Fruit fly (Drosophila melanogaster): ENCODE measurements around the gene Fad2.

DNA sequence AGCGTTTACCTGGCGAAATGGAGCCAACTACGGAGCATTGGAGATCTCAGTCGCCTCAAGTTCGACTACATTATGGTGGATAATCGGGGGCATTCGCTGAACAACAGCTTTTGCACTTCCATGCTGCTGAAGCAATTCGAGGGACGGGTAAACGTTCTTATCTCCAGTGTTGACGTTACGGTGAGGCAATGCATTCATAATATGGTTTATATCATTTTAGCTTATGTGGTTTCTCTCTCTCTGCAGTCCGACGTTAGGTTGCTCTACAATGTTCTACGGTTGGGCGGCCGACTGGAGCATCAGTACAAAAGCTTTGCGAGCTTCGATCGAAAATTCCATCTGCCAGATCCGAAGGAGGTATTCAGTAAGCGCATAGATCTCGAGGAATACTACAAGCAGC lies 42.5 kb downstream of the Fad2 start:
- TF ChIP-seq CG8478 (optimal IDR thresholded peaks at IDR 0.05) (no peak), CTCF (optimal IDR thresholded peaks at IDR 0.05) (no peak)

Data from S2 (cell line).